Worm (Caenorhabditis elegans): ENCODE measurements around the gene fbxa-45.

ce11 chrV:16871387-16871786 lies 27.9 kb downstream of the fbxa-45 start, which contains the start of gene thn-4:
- TF ChIP-seq efl-1 (GFP tag; optimal IDR thresholded peaks at IDR 0.05) (no peak), ama-1 (optimal IDR thresholded peaks at IDR 0.05) (no peak), ama-1 (GFP tag; optimal IDR thresholded peaks at IDR 0.05) (no peak), cebp-1 (GFP tag; IDR thresholded peaks at IDR 0.05) (no peak), cebp-1 (tag; optimal IDR thresholded peaks at IDR 0.05) (no peak), ztf-26 (tag; optimal IDR thresholded peaks at IDR 0.05) (no peak), hrde-1 (tag; optimal IDR thresholded peaks at IDR 0.05; ENCODE audit: borderline replicate concordance) (no peak), tbp1 (GFP tag; optimal IDR thresholded peaks at IDR 0.05) (no peak), athp-1 (tag; optimal IDR thresholded peaks at IDR 0.05) (no peak), unc-62 (GFP tag; optimal IDR thresholded peaks at IDR 0.05) (no peak), F10E7.11 (tag; optimal IDR thresholded peaks at IDR 0.05) (no peak), B0019.2 (GFP tag; conservative IDR thresholded peaks at IDR 0.05) (no peak), ets-4 (GFP tag; optimal IDR thresholded peaks at IDR 0.05) (no peak)

Measured in whole organism, young adult.